Worm (Caenorhabditis elegans): ENCODE measurements around the gene F35D2.6.

DNA sequence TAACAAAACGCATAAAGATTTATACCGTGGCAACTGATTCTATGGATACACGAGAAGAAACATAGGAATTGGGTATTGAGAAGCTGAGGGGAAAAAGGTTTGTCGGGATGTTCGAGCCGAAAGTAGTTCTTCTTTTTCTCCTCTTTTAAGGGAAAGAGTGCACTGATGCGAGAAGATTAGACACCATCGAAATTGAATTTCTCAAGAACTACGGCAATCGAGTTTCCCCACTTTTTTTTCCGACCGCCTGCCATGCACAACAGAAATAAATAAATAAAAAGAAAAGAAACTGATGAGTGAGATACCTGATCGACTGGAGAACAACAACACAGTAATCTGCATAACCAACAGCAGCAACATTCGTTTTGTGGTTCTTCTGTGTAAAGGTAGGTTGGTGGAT is 16.8 kb downstream of the F35D2.6 start:
- no peak for TF ChIP-seq hlh-8 (tag; optimal IDR thresholded peaks at IDR 0.05)
- TF ChIP-seq C38D4.7 (GFP tag; optimal IDR thresholded peaks at IDR 0.05): no peak
- TF ChIP-seq ceh-9 (tag; optimal IDR thresholded peaks at IDR 0.05): no peak
- TF ChIP-seq dve-1 (tag; optimal IDR thresholded peaks at IDR 0.05): no peak
- no peak for TF ChIP-seq hlh-30 (tag; optimal IDR thresholded peaks at IDR 0.05; ENCODE audit: insufficient read depth)
- TF ChIP-seq nfya-1 (tag; optimal IDR thresholded peaks at IDR 0.05): no peak
- TF ChIP-seq tbx-2 (tag; optimal IDR thresholded peaks at IDR 0.05): no peak
- no peak for TF ChIP-seq ceh-34 (tag; optimal IDR thresholded peaks at IDR 0.05)
- no peak for TF ChIP-seq F13H6.1 (tag; optimal IDR thresholded peaks at IDR 0.05)

Data from whole organism, late embryonic.